Fruit fly (Drosophila melanogaster): Measurements from ENCODE around the gene COX7A.

COX7A gene

DNA sequence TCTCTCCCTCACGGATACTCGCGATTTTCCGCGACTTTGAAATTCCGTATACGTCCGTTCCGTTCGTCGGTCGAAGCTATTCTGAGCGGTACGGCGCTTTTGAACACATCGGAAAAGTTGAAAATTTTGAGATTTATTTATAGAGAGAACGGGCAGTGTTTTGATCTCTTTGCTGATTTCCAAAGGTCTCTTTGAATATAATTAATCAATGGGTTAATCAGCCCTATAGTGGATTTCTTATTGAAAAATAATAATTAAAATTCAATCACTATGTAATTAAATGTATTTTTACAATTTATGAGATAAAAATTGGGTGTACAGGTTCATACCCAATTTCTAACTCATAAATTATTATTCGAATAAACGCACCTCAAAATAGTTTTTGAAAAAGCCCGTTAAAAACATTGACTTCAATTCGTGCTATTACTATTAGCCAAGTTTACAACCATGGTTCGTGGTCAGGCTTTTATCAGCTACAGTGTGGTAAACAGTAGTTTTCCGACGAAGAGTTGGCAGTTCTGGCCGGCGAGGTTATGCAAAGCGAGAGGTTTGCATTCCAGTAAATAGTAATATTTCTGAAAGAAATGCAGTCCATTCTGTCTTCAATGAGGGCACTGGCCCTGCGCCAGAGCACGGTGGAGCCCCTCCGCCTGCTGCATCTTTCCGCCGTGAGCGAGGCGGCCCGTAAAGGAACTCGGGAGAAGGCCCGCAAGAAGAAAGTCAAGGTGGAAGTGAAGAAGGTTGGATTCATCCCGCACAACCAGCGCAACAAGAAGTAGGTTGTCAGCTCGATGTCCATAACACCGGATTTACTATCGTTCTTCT lies 39.7 kb downstream of the COX7A start, which contains the start of the genes CG9626 and mRpL1 (continued):
- TF ChIP-seq HLH54F (GFP tag; optimal IDR thresholded peaks at IDR 0.05) (no peak), prd (optimal IDR thresholded peaks at IDR 0.05) (no peak), prd (GFP tag; IDR thresholded peaks at IDR 0.05) (no peak), CG3847 (GFP tag; IDR thresholded peaks at IDR 0.05) (peak; percentile 43), CG33213 (GFP tag; optimal IDR thresholded peaks at IDR 0.05) (peak; percentile 58), CG10543 (GFP tag; optimal IDR thresholded peaks at IDR 0.05) (no peak), CG8765 (GFP tag; IDR thresholded peaks at IDR 0.05) (no peak), mirr (GFP tag; optimal IDR thresholded peaks at IDR 0.05) (no peak), hth (optimal IDR thresholded peaks at IDR 0.05) (no peak), disco-r (GFP tag; optimal IDR thresholded peaks at IDR 0.05) (no peak), B-H1 (GFP tag; IDR thresholded peaks at IDR 0.05) (no peak), CG1647 (GFP tag; optimal IDR thresholded peaks at IDR 0.05) (no peak), ci (GFP tag; IDR thresholded peaks at IDR 0.05) (peak; percentile 28; the same call in 1 of the 3 replicates), CG30403 (GFP tag; optimal IDR thresholded peaks at IDR 0.05) (peak; percentile 12), CG12219 (GFP tag; optimal IDR thresholded peaks at IDR 0.05) (no peak), ase (GFP tag; IDR thresholded peaks at IDR 0.05) (no peak), CG14710 (tag; optimal IDR thresholded peaks at IDR 0.05) (peak; percentile 76), eve (GFP tag; optimal IDR thresholded peaks at IDR 0.05) (no peak), otp (GFP tag; IDR thresholded peaks at IDR 0.05) (no peak), nau (GFP tag; optimal IDR thresholded peaks at IDR 0.05) (no peak), CG14050 (GFP tag; IDR thresholded peaks at IDR 0.05) (no peak), CG15514 (GFP tag; optimal IDR thresholded peaks at IDR 0.05) (peak; percentile 87), tin (GFP tag; optimal IDR thresholded peaks at IDR 0.05) (no peak), CG2202 (tag; optimal IDR thresholded peaks at IDR 0.05) (no peak), rib (GFP tag; IDR thresholded peaks at IDR 0.05) (no peak), pzg (GFP tag; optimal IDR thresholded peaks at IDR 0.05) (peak; percentile 90), Eip74EF (GFP tag; optimal IDR thresholded peaks at IDR 0.05) (no peak), p53 (GFP tag; optimal IDR thresholded peaks at IDR 0.05) (peak; percentile 5), gsb-n (tag; optimal IDR thresholded peaks at IDR 0.05) (no peak), en (GFP tag; optimal IDR thresholded peaks at IDR 0.05) (no peak), CG33557 (GFP tag; optimal IDR thresholded peaks at IDR 0.05) (no peak), CG34376 (GFP tag; optimal IDR thresholded peaks at IDR 0.05) (no peak), TFAM (GFP tag; optimal IDR thresholded peaks at IDR 0.05) (no peak), schlank (tag; optimal IDR thresholded peaks at IDR 0.05) (no peak), cwo (GFP tag; optimal IDR thresholded peaks at IDR 0.05) (no peak), scrt (GFP tag; optimal IDR thresholded peaks at IDR 0.05) (no peak), CG11504 (tag; optimal IDR thresholded peaks at IDR 0.05) (no peak), z (GFP tag; IDR thresholded peaks at IDR 0.05) (no peak), CG1233 (GFP tag; optimal IDR thresholded peaks at IDR 0.05) (no peak), bab2 (GFP tag; optimal IDR thresholded peaks at IDR 0.05) (no peak), CG18599 (GFP tag; optimal IDR thresholded peaks at IDR 0.05) (no peak), Antp (GFP tag; optimal IDR thresholded peaks at IDR 0.05) (no peak), Mes4 (GFP tag; optimal IDR thresholded peaks at IDR 0.05) (no peak), CG11247 (GFP tag; IDR thresholded peaks at IDR 0.05) (no peak), HHEX (GFP tag; optimal IDR thresholded peaks at IDR 0.05) (no peak), CG1024 (GFP tag; IDR thresholded peaks at IDR 0.05) (no peak), CG15601 (tag; optimal IDR thresholded peaks at IDR 0.05) (no peak), CG16779 (GFP tag; IDR thresholded peaks at IDR 0.05) (no peak), CG2712 (tag; optimal IDR thresholded peaks at IDR 0.05) (no peak), Gsc (GFP tag; IDR thresholded peaks at IDR 0.05) (no peak)
